Fruit fly (Drosophila melanogaster) whole organism, embryonic: Measurements from ENCODE around the gene sbr.

Experiments used
- Asciz ChIP-seq: fragments of 200-800 bp; sonication (Bioruptor generic); optimal IDR thresholded peaks from 2 replicates; lab custom pipeline; 2017; ENCODE audit warnings: missing biosample characterization, mild to moderate bottlenecking, missing genetic modification characterization, missing genetic modification reagents
- Atf6 ChIP-seq: fragments of 200-800 bp; sonication (Bioruptor generic); IDR thresholded peaks from 2 replicates; pipeline ENCODE4 v1.3.6; 2022; ENCODE audit warnings: missing biosample characterization, missing genetic modification characterization
- CG15011 ChIP-seq: fragments of 200-800 bp; sonication (Bioruptor generic); optimal IDR thresholded peaks from 3 replicates; lab custom pipeline; 2018; ENCODE audit warnings: missing biosample characterization, mild to moderate bottlenecking, missing genetic modification characterization
- CG18262 ChIP-seq: fragments of 200-800 bp; optimal IDR thresholded peaks from 3 replicates; lab custom pipeline; 2019; ENCODE audit warnings: missing biosample characterization, mild to moderate bottlenecking, missing genetic modification characterization, moderate library complexity
- CG4730 ChIP-seq: fragments of 200-800 bp; sonication (Bioruptor generic); IDR thresholded peaks from 2 replicates; pipeline ENCODE4 v1.3.6; 2022; ENCODE audit warnings: missing biosample characterization, missing genetic modification characterization
- E2f2 ChIP-seq: fragments of 200-800 bp; sonication (Bioruptor generic); IDR thresholded peaks from 2 replicates; pipeline ENCODE4 v1.3.6; 2022; ENCODE audit warnings: missing biosample characterization, missing genetic modification characterization
- NC2β ChIP-seq: fragments of 200-800 bp; sonication (Bioruptor generic); optimal IDR thresholded peaks from 2 replicates; lab custom pipeline; 2016; ENCODE audit warnings: missing biosample characterization, missing genetic modification characterization
- Scr ChIP-seq: fragments of 200-800 bp; sonication (Bioruptor generic); IDR thresholded peaks from 2 replicates; pipeline ENCODE4 v1.3.6; 2022; ENCODE audit warnings: missing biosample characterization, missing genetic modification characterization; ENCODE audit not compliant: partially characterized antibody
- emc ChIP-seq: fragments of 200-800 bp; sonication (Bioruptor generic); optimal IDR thresholded peaks from 2 replicates; lab custom pipeline; 2016; ENCODE audit warnings: missing biosample characterization, missing genetic modification characterization
- grau ChIP-seq: fragments of 200-800 bp; optimal IDR thresholded peaks from 3 replicates; lab custom pipeline; 2019; ENCODE audit warnings: missing biosample characterization, mild to moderate bottlenecking, missing genetic modification characterization, moderate library complexity
- sd ChIP-seq: fragments of 200-800 bp; sonication (Bioruptor generic); optimal IDR thresholded peaks from 3 replicates; lab custom pipeline; 2018; ENCODE audit warnings: missing biosample characterization, mild to moderate bottlenecking, missing genetic modification characterization, moderate library complexity
- shn ChIP-seq: fragments of 200-800 bp; sonication (Bioruptor generic); optimal IDR thresholded peaks from 3 replicates; lab custom pipeline; 2016; ENCODE audit warnings: missing biosample characterization, missing genetic modification characterization

dm6 chrX:10786443-10787097 lies 60.3 kb downstream of the sbr start, which contains the start of the genes Ant2 and sesB:
- no peak for TF ChIP-seq sd
- TF ChIP-seq CG18262 (tag; lab: Kevin White, UChicago), result no peak
- no peak for TF ChIP-seq CG15011 (GFP tag; lab: Kevin White, UChicago)
- TF ChIP-seq Asciz (GFP tag; lab: Kevin White, UChicago), result no peak
- peak; percentile 80 for TF ChIP-seq Scr (GFP tag; lab: Robert Waterston, UW)
- no peak for TF ChIP-seq emc (GFP tag; lab: Kevin White, UChicago)
- no peak for TF ChIP-seq Atf6 (GFP tag; lab: Robert Waterston, UW)
- TF ChIP-seq shn, result no peak
- no peak for TF ChIP-seq CG4730 (GFP tag; lab: Robert Waterston, UW)
- TF ChIP-seq NC2β (GFP tag; lab: Kevin White, UChicago), result no peak
- TF ChIP-seq E2f2 (GFP tag; lab: Robert Waterston, UW), result no peak
- TF ChIP-seq grau (tag; lab: Kevin White, UChicago), result no peak
